Worm (Caenorhabditis elegans): ENCODE measurements around the gene T28C12.1.

DNA sequence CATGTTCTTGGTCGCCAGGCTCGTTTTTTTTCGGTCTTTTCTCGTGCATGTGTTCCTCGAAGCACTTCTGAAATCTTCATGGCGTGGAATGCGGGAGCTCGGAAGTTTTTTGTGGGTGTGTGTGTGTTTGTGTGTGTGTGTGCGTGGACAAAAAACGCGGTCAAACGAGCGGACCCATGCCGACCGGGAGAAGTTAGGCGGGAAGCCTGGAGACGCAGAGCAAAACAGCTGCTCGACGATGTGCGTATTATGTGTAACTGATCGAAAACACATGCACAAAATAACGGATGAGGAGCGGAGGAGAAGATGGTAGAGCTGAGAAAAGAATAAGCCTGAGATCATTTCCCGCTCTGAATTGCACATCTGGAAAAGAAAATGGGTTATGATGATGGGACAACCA lies 10.8 kb downstream of the T28C12.1 start:
- TF ChIP-seq ama-1 (optimal IDR thresholded peaks at IDR 0.05) (no peak), lin-13 (GFP tag; optimal IDR thresholded peaks at IDR 0.05) (no peak), nhr-28 (tag; optimal IDR thresholded peaks at IDR 0.05) (no peak), nhr-77 (tag; optimal IDR thresholded peaks at IDR 0.05) (no peak), nhr-76 (tag; optimal IDR thresholded peaks at IDR 0.05) (no peak), ztf-11 (tag; optimal IDR thresholded peaks at IDR 0.05) (no peak), skn-1 (tag; optimal IDR thresholded peaks at IDR 0.05) (no peak), efl-3 (GFP tag; optimal IDR thresholded peaks at IDR 0.05) (no peak), elt-2 (tag; optimal IDR thresholded peaks at IDR 0.05) (no peak), pqm-1 (tag; optimal IDR thresholded peaks at IDR 0.05) (no peak)

All from whole organism, L1 larva.